Fruit fly (Drosophila melanogaster): ENCODE data around the gene kat-60L1.

DNA sequence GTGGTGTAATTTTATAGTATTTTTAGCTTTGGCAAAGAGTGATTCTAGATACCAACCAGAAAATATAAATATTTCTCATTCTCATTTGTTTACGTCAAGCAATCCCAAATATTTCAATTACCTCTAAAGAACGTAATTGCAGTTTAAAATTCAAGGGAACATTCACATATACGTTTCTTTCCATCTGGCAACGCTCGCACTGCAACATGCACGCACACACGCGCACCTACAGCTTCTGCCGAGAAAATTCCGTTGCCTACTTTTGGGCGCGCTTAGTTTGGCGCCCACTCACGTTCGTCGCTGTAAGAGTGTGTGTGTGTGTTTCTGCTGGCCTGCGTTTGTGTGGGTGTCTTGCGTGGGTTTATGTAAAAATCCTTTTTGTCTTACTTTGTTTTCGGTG lies 9.1 kb upstream of the kat-60L1 start:
- TF ChIP-seq Sin3A (optimal IDR thresholded peaks at IDR 0.05) = no peak
- no peak for TF ChIP-seq Myc (optimal IDR thresholded peaks at IDR 0.05)
- TF ChIP-seq ttk (optimal IDR thresholded peaks at IDR 0.05) = no peak
- TF ChIP-seq psq (optimal IDR thresholded peaks at IDR 0.05) = no peak
- TF ChIP-seq h (optimal IDR thresholded peaks at IDR 0.05) = no peak
